Fruit fly (Drosophila melanogaster) Kc167 (cell line): ENCODE data around the gene Nmnat.

Experiments
- Myc ChIP-seq: fragments of >200 bp; optimal IDR thresholded peaks from 2 replicates; lab custom pipeline; 2017; ENCODE audit warnings: missing external identifiers
- Sin3A ChIP-seq: fragments of >200 bp; optimal IDR thresholded peaks from 2 replicates; lab custom pipeline; 2018; ENCODE audit warnings: missing external identifiers
- h ChIP-seq: fragments of >200 bp; optimal IDR thresholded peaks from 3 replicates; lab custom pipeline; 2018; ENCODE audit warnings: missing external identifiers
- insv ChIP-seq: fragments of >200 bp; optimal IDR thresholded peaks from 3 replicates; lab custom pipeline; 2018; ENCODE audit warnings: missing external identifiers
- psq ChIP-seq: fragments of >200 bp; optimal IDR thresholded peaks from 2 replicates; lab custom pipeline; 2017; ENCODE audit warnings: missing external identifiers
- ttk ChIP-seq: sonication (Bioruptor generic); optimal IDR thresholded peaks from 2 replicates; lab custom pipeline; 2017; ENCODE audit warnings: missing external identifiers

Nmnat gene

DNA sequence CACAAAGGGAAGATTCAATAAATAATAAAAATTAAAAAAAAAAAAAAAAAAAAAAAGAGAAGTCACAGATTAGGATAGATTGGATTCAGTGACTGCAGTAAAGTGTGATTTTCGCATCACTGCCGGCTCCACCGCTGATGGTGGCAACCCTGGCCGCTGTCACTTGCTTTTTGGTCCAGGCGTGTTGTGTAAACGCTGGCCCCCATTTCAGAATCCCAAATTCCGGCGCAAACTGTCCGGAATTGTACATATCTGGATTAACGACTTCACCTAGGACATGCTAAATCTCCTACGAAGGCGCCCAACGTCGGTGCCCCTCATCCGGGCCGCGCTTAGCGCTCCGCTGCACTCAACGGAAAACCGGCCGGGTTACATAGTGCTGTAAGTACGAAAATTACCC lies 13.2 kb upstream of the Nmnat start, which contains the start of gene CG11771:
Gene CG11771 (plus strand): TSS at position 155 of the 400 bp plus-strand sequence.
- TF ChIP-seq psq (lab: Kevin White, UChicago) (no peak), Sin3A (no peak), ttk (lab: Kevin White, UChicago) (no peak), h (lab: Kevin White, UChicago) (no peak), insv (lab: Kevin White, UChicago) (no peak), Myc (lab: Kevin White, UChicago) (no peak)

DNA sequence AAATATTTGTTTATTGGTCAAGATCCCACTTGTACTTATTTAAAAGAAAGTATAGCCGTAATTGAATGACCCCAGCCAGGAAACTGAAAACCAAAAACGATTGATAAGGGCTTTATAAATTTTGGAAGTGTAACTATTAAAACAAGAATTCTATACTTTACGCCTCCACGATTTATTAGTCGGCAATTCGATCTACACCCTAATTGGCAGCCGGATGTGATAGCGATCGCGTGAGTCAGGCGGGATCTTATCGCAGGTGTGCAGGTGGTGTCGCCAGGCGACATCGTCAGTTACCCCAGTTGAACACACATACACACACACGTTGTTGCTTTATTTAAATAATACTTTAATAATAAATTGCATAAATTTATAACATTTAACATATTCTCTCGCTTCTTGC lies 10.5 kb upstream of the Nmnat start:
- TF ChIP-seq h (lab: Kevin White, UChicago), result no peak
- no peak for TF ChIP-seq psq (lab: Kevin White, UChicago)
- TF ChIP-seq ttk (lab: Kevin White, UChicago), result no peak
- no peak for TF ChIP-seq insv (lab: Kevin White, UChicago)
- no peak for TF ChIP-seq Sin3A
- no peak for TF ChIP-seq Myc (lab: Kevin White, UChicago)

DNA sequence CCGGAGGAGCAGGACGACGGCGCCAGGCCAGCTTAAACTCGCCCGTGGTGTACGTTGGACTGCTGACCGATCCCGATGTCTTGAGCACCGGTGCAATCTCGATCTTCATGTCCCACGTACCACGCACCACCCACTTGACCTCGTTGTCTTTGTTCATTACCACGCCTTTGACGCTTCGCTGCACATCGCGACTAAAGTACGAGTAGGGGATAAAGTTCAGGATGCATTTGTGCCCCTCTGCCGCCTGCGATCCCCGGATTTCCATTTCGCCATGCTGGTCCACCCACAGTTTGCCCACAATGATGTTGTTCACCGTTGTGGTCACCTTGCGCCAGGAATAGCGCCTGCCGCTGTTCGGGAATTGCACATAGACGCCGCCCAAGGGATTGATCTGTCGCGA lies 9.3 kb upstream of the Nmnat start:
- TF ChIP-seq psq (lab: Kevin White, UChicago), result no peak
- no peak for TF ChIP-seq Sin3A
- no peak for TF ChIP-seq ttk (lab: Kevin White, UChicago)
- no peak for TF ChIP-seq insv (lab: Kevin White, UChicago)
- TF ChIP-seq h (lab: Kevin White, UChicago), result no peak
- TF ChIP-seq Myc (lab: Kevin White, UChicago), result no peak

- TF ChIP-seq Sin3A, result no peak
- TF ChIP-seq psq (lab: Kevin White, UChicago), result no peak
These were observed 7.0 kb upstream of the Nmnat start, which contains the start of gene Osbp for dm6 chr3R:24938049-24938448. Osbp (minus strand) TSS chr3R:24938222.

dm6 chr3R:24947332-24947731 lies 2.3 kb downstream of the Nmnat start, which contains the start of gene mah:
mah (plus strand) TSS chr3R:24947632.
- TF ChIP-seq ttk (lab: Kevin White, UChicago) (no peak), psq (lab: Kevin White, UChicago) (no peak), h (lab: Kevin White, UChicago) (no peak), Sin3A (no peak), insv (lab: Kevin White, UChicago) (no peak), Myc (lab: Kevin White, UChicago) (no peak)

DNA sequence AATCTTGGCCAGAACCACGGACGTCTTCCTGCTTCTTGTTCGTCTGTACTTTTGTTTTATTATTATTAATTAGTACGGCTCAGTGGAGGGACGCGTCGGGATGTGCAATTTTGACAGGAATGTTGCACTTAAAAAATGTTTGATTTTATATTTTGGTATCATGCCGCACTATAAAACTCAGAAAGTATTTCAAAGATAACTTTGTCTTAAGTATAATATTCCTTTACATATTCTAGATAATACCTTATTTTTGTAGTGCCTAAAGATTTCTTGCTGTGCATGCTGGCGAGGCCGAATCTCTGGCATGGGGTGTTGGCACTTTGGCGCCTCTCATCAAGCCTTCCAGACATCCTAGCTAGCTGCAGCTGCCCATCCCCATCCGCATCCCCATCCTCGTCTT lies 8.1 kb downstream of the Nmnat start:
- TF ChIP-seq Sin3A (no peak), ttk (lab: Kevin White, UChicago) (no peak), h (lab: Kevin White, UChicago) (no peak)

DNA sequence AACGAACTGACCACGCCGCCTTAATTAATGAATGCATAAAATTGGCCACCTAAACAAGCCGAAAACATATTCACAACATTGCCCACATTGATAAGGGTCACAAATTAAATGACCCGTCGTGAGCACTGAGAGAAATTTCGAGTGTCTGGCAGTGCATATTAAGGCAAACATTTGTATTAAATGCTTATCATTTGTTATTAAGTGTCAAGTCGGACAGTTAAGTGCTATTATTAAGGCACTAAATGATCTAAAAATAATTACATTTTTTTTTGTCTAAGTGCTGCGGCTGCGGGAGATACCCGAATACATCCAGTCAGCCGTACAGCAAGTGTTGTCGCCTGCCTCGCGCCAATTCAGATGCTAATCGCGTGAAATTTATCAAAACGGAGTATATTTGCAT lies 17.4 kb downstream of the Nmnat start:
- TF ChIP-seq psq (lab: Kevin White, UChicago), result no peak
- no peak for TF ChIP-seq ttk (lab: Kevin White, UChicago)

DNA sequence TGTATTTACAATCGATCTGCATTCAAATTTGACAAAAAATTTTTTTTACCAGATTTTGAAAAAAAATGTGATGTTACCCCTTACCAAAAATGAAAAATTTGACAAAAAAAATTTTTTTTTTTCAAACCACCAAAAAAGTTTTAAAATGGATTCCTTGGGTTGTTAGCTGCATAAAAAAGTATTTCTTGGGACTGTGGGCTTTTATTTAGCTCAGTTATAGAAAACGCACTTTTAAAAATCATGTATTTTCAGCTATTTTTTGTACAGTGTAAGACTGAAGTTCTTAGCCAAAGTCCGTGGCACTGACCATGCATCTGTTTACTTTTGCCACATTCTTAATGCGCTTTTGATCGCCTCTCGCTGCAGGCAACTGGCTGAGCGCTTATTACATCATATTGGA lies 20.4 kb downstream of the Nmnat start:
- TF ChIP-seq insv (lab: Kevin White, UChicago) (no peak), Sin3A (no peak), Myc (lab: Kevin White, UChicago) (no peak), h (lab: Kevin White, UChicago) (no peak), ttk (lab: Kevin White, UChicago) (no peak), psq (lab: Kevin White, UChicago) (no peak)

dm6 chr3R:24966578-24966977 lies 21.5 kb downstream of the Nmnat start:
- TF ChIP-seq h (lab: Kevin White, UChicago) (no peak), insv (lab: Kevin White, UChicago) (no peak), Myc (lab: Kevin White, UChicago) (no peak), psq (lab: Kevin White, UChicago) (no peak)

DNA sequence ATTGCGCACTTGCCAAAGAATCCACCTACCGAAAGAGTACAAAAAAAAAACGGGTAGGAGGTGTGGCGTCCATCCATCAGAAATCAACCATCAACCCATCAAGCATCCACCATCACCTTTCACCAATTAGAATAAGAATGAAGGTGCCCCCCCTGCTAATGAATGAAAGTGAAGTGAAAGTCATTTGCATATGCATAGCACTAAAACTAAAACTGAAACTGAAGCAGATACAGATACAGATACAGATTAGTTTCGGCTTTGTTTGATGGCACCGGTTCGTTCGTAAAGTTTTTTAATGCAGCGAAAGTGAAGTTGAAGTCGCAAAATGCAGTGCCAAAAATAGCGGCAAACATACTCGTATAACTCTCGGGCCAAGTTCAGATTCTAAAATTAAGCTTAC lies 23.0 kb downstream of the Nmnat start:
- no peak for TF ChIP-seq h (lab: Kevin White, UChicago)
- no peak for TF ChIP-seq Myc (lab: Kevin White, UChicago)
- TF ChIP-seq ttk (lab: Kevin White, UChicago), result no peak
- no peak for TF ChIP-seq insv (lab: Kevin White, UChicago)
- TF ChIP-seq psq (lab: Kevin White, UChicago), result no peak
- TF ChIP-seq Sin3A, result no peak

DNA sequence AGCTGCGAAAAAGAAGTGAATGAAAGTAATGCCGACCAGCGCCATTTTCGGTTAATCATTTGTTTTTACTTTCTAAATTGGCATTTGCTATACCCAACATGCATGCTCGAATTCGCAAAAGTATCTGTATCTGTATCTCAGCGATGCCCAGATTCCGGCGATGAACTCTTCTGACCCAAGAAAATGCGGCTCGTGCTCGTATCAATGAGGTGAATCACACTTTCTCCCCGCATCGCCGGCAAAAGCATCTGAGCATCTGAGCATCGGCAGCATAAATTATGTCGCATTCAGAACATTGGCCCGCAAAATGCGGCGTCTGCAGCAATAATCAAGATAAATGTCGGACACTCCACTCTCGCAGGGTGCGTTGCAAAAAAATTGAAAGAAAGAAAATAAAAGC lies 23.9 kb downstream of the Nmnat start:
- TF ChIP-seq Sin3A, result no peak
- no peak for TF ChIP-seq Myc (lab: Kevin White, UChicago)
- TF ChIP-seq h (lab: Kevin White, UChicago), result no peak
- no peak for TF ChIP-seq psq (lab: Kevin White, UChicago)
- no peak for TF ChIP-seq insv (lab: Kevin White, UChicago)
- no peak for TF ChIP-seq ttk (lab: Kevin White, UChicago)

dm6 chr3R:24970323-24971067 lies 25.5 kb downstream of the Nmnat start:
- TF ChIP-seq ttk (lab: Kevin White, UChicago) (no peak), psq (lab: Kevin White, UChicago) (no peak), insv (lab: Kevin White, UChicago) (no peak), Sin3A (no peak), Myc (lab: Kevin White, UChicago) (no peak), h (lab: Kevin White, UChicago) (no peak)
